Worm (Caenorhabditis elegans) whole organism, young adult: ENCODE results near the gene spe-27.
A peak's percentile ranks its signal among the peaks of the same experiment; 100 is the strongest.

Experiments
- B0035.1 ChIP-seq: sonication (generic microtip); optimal IDR thresholded peaks from 2 replicates; lab custom pipeline; 2016; ENCODE audit warnings: missing genetic modification characterization, mild to moderate bottlenecking, missing compliant biosample characterization, missing genotype, missing genetic modification reagents
- B0261.1 ChIP-seq: sonication (generic microtip); optimal IDR thresholded peaks from 2 replicates; lab custom pipeline; 2016; ENCODE audit warnings: mild to moderate bottlenecking, missing genetic modification characterization, moderate library complexity, missing compliant biosample characterization
- C06A6.2 ChIP-seq: fragments of 200-800 bp; sonication (Bioruptor generic); conservative IDR thresholded peaks from 2 replicates; pipeline ENCODE4 v1.3.6; 2022; ENCODE audit warnings: missing genetic modification characterization, missing compliant biosample characterization
- C17E4.6 ChIP-seq: fragments of 200-800 bp; sonication (Bioruptor generic); IDR thresholded peaks from 2 replicates; pipeline ENCODE4 v1.3.6; 2022; ENCODE audit warnings: missing genetic modification reagents, missing genetic modification characterization, missing compliant biosample characterization
- F10E7.11 ChIP-seq: sonication (generic microtip); optimal IDR thresholded peaks from 2 replicates; lab custom pipeline; 2017; ENCODE audit warnings: mild to moderate bottlenecking, missing genetic modification characterization, moderate library complexity, missing compliant biosample characterization
- F22D6.2 ChIP-seq: sonication (generic microtip); optimal IDR thresholded peaks from 2 replicates; lab custom pipeline; 2016; ENCODE audit warnings: mild to moderate bottlenecking, missing genetic modification characterization, missing compliant biosample characterization
- F23B12.7 ChIP-seq: sonication (generic microtip); optimal IDR thresholded peaks from 2 replicates; lab custom pipeline; 2017; ENCODE audit warnings: missing genetic modification characterization, mild to moderate bottlenecking, missing compliant biosample characterization, antibody characterized with exemption, moderate library complexity; ENCODE audit not compliant: insufficient read depth
- F33H1.4 ChIP-seq: fragments of 200-800 bp; sonication (Bioruptor generic); IDR thresholded peaks from 2 replicates; pipeline ENCODE4 v1.3.6; 2022; ENCODE audit warnings: missing genetic modification reagents, missing genetic modification characterization, missing compliant biosample characterization
- F37B4.10 ChIP-seq: fragments of 200-800 bp; sonication (Bioruptor generic); IDR thresholded peaks from 2 replicates; pipeline ENCODE4 v1.3.6; 2022; ENCODE audit warnings: missing genetic modification characterization, missing compliant biosample characterization
- F49E8.2 ChIP-seq: sonication (generic microtip); optimal IDR thresholded peaks from 3 replicates; lab custom pipeline; 2017; ENCODE audit warnings: missing genetic modification characterization, mild to moderate bottlenecking, missing compliant biosample characterization, antibody characterized with exemption, moderate library complexity; ENCODE audit not compliant: insufficient read depth
- K11D2.4 ChIP-seq: fragments of 200-800 bp; sonication (Bioruptor generic); IDR thresholded peaks from 2 replicates; pipeline ENCODE4 v1.3.6; 2022; ENCODE audit warnings: missing genetic modification reagents, missing genetic modification characterization, missing compliant biosample characterization
- K12H6.12 ChIP-seq: fragments of 200-800 bp; sonication (Bioruptor generic); optimal IDR thresholded peaks from 2 replicates; lab custom pipeline; 2018; ENCODE audit warnings: mild to moderate bottlenecking, missing genetic modification characterization, missing compliant biosample characterization
- Y53F4B.3 ChIP-seq: fragments of 200-800 bp; sonication (Bioruptor generic); IDR thresholded peaks from 2 replicates; pipeline ENCODE4 v1.3.6; 2022; ENCODE audit warnings: missing genetic modification reagents, missing genetic modification characterization, missing compliant biosample characterization
- aptf-2 ChIP-seq: fragments of 200-800 bp; sonication (Bioruptor generic); conservative IDR thresholded peaks from 2 replicates; pipeline ENCODE4 v1.3.6; 2022; ENCODE audit warnings: missing genetic modification reagents, missing genetic modification characterization, missing compliant biosample characterization
- athp-1 ChIP-seq: sonication (generic microtip); optimal IDR thresholded peaks from 2 replicates; lab custom pipeline; 2017; ENCODE audit warnings: mild to moderate bottlenecking, missing genetic modification characterization, missing compliant biosample characterization
- attf-5 ChIP-seq: fragments of 200-800 bp; sonication (Bioruptor generic); optimal IDR thresholded peaks from 2 replicates; lab custom pipeline; 2018; ENCODE audit warnings: mild to moderate bottlenecking, missing genetic modification characterization, missing compliant biosample characterization
- bed-1 ChIP-seq: fragments of 200-800 bp; sonication (Bioruptor generic); IDR thresholded peaks from 2 replicates; pipeline ENCODE4 v1.3.6; 2022; ENCODE audit warnings: missing genetic modification reagents, missing genetic modification characterization, missing compliant biosample characterization
- ceh-58 ChIP-seq: fragments of 200-800 bp; sonication (Bioruptor generic); IDR thresholded peaks from 2 replicates; pipeline ENCODE4 v1.3.6; 2022; ENCODE audit warnings: missing genetic modification characterization, missing compliant biosample characterization
- chd-7 ChIP-seq: sonication (generic microtip); optimal IDR thresholded peaks from 2 replicates; lab custom pipeline; 2016; ENCODE audit warnings: mild to moderate bottlenecking, missing genetic modification characterization, moderate library complexity, missing compliant biosample characterization
- dox-1 ChIP-seq: fragments of 200-800 bp; sonication (Bioruptor generic); IDR thresholded peaks from 2 replicates; pipeline ENCODE4 v1.3.6; 2022; ENCODE audit warnings: missing genetic modification reagents, missing genetic modification characterization, missing compliant biosample characterization
- dpl-1 ChIP-seq: fragments of 150-350 bp; optimal IDR thresholded peaks from 2 replicates; lab custom pipeline; 2014; ENCODE audit warnings: missing biosample characterization, missing genetic modification reagents, missing genetic modification characterization
- egrh-3 ChIP-seq: fragments of 200-800 bp; sonication (Bioruptor generic); IDR thresholded peaks from 2 replicates; pipeline ENCODE4 v1.3.6; 2022; ENCODE audit warnings: missing genetic modification reagents, missing genetic modification characterization, missing compliant biosample characterization
- ets-4 ChIP-seq: fragments of 200-800 bp; sonication (Bioruptor generic); optimal IDR thresholded peaks from 2 replicates; lab custom pipeline; 2018; ENCODE audit warnings: mild to moderate bottlenecking, missing genetic modification characterization, missing compliant biosample characterization
- him-1 ChIP-seq: sonication (generic microtip); optimal IDR thresholded peaks from 2 replicates; lab custom pipeline; 2016; ENCODE audit warnings: missing genotype, missing genetic modification reagents, missing genetic modification characterization, missing compliant biosample characterization
- hmg-1.2 ChIP-seq: fragments of 200-800 bp; sonication (Bioruptor generic); IDR thresholded peaks from 2 replicates; pipeline ENCODE4 v1.3.6; 2022; ENCODE audit warnings: missing genetic modification reagents, missing genetic modification characterization, missing compliant biosample characterization
- lin-26 ChIP-seq: fragments of 200-800 bp; sonication (Bioruptor generic); IDR thresholded peaks from 2 replicates; pipeline ENCODE4 v1.3.6; 2022; ENCODE audit warnings: missing genetic modification reagents, missing genetic modification characterization, missing compliant biosample characterization
- lir-1 ChIP-seq: fragments of 200-800 bp; sonication (Bioruptor generic); conservative IDR thresholded peaks from 2 replicates; pipeline ENCODE4 v1.3.6; 2022; ENCODE audit warnings: missing genetic modification reagents, missing genetic modification characterization, missing compliant biosample characterization
- lsl-1 ChIP-seq: fragments of 200-800 bp; sonication (Bioruptor generic); optimal IDR thresholded peaks from 2 replicates; lab custom pipeline; 2018; ENCODE audit warnings: mild to moderate bottlenecking, missing genetic modification characterization, moderate library complexity, missing compliant biosample characterization
- madf-3 ChIP-seq: fragments of 200-800 bp; sonication (Bioruptor generic); IDR thresholded peaks from 2 replicates; pipeline ENCODE4 v1.3.6; 2022; ENCODE audit warnings: missing genetic modification reagents, missing genetic modification characterization, missing compliant biosample characterization
- nfyb-1 ChIP-seq: fragments of 200-800 bp; sonication (Bioruptor generic); IDR thresholded peaks from 2 replicates; pipeline ENCODE4 v1.3.6; 2022; ENCODE audit warnings: missing genetic modification reagents, missing genetic modification characterization, missing compliant biosample characterization
- nhr-120 ChIP-seq: fragments of 200-800 bp; sonication (Bioruptor generic); IDR thresholded peaks from 2 replicates; pipeline ENCODE4 v1.3.6; 2022; ENCODE audit warnings: missing genetic modification characterization, missing compliant biosample characterization
- nhr-179 ChIP-seq: sonication (generic microtip); optimal IDR thresholded peaks from 2 replicates; lab custom pipeline; 2016; ENCODE audit warnings: mild to moderate bottlenecking, missing genetic modification characterization, missing compliant biosample characterization
- pbrm-1 ChIP-seq: fragments of 200-800 bp; sonication (Bioruptor generic); IDR thresholded peaks from 2 replicates; pipeline ENCODE4 v1.3.6; 2022; ENCODE audit warnings: missing genetic modification reagents, missing genetic modification characterization, missing compliant biosample characterization
- pha-4 ChIP-seq: fragments of 150-350 bp; sonication (generic microtip); optimal IDR thresholded peaks from 2 replicates; lab custom pipeline; 2014; ENCODE audit warnings: missing biosample characterization, missing genetic modification reagents, missing genetic modification characterization
- sea-2 ChIP-seq: fragments of 200-800 bp; sonication (Bioruptor generic); IDR thresholded peaks from 2 replicates; pipeline ENCODE4 v1.3.6; 2022; ENCODE audit warnings: missing genetic modification characterization, missing compliant biosample characterization
- snpc-1.1 ChIP-seq: sonication (generic microtip); optimal IDR thresholded peaks from 2 replicates; lab custom pipeline; 2017; ENCODE audit warnings: missing genetic modification characterization, mild to moderate bottlenecking, missing compliant biosample characterization, antibody characterized with exemption, moderate library complexity, missing genotype, missing genetic modification reagents; ENCODE audit not compliant: insufficient read depth
- snpc-4 ChIP-seq, 5 experiments: fragments of 150-350 bp in 1 of 5; sonication (generic microtip) in 4 of 5; optimal IDR thresholded peaks; 2 replicates each; lab custom pipeline; 2014 to 2018; ENCODE audit warnings: missing genetic modification characterization in 5 of 5, missing biosample characterization in 3 of 5, antibody characterized with exemption in 2 of 5, mild to moderate bottlenecking in 2 of 5, missing compliant biosample characterization in 2 of 5, missing genotype in 2 of 5, moderate library complexity in 2 of 5, missing genetic modification reagents in 1 of 5
- tbp1 ChIP-seq: fragments of 200-800 bp; sonication (Bioruptor generic); optimal IDR thresholded peaks from 2 replicates; lab custom pipeline; 2018; ENCODE audit warnings: mild to moderate bottlenecking, missing genetic modification characterization, missing compliant biosample characterization
- tbx-9 ChIP-seq: sonication (generic microtip); optimal IDR thresholded peaks from 2 replicates; lab custom pipeline; 2016; ENCODE audit warnings: borderline replicate concordance, missing genetic modification characterization, inconsistent platforms, missing compliant biosample characterization
- tlf-1 ChIP-seq: fragments of 200-800 bp; sonication (Bioruptor generic); optimal IDR thresholded peaks from 2 replicates; lab custom pipeline; 2018; ENCODE audit warnings: mild to moderate bottlenecking, missing genetic modification characterization, missing compliant biosample characterization
- zfh-2 ChIP-seq: fragments of 200-800 bp; sonication (Bioruptor generic); conservative IDR thresholded peaks from 2 replicates; pipeline ENCODE4 v1.3.6; 2022; ENCODE audit warnings: missing genetic modification reagents, missing genetic modification characterization, missing compliant biosample characterization
- zim-3 ChIP-seq: sonication (generic microtip); optimal IDR thresholded peaks from 2 replicates; lab custom pipeline; 2017; ENCODE audit warnings: mild to moderate bottlenecking, missing genetic modification characterization, moderate library complexity, missing compliant biosample characterization
- ztf-22 ChIP-seq: fragments of 200-800 bp; sonication (Bioruptor generic); optimal IDR thresholded peaks from 2 replicates; lab custom pipeline; 2018; ENCODE audit warnings: mild to moderate bottlenecking, missing genetic modification characterization, moderate library complexity, missing compliant biosample characterization
- ztf-26 ChIP-seq: sonication (generic microtip); optimal IDR thresholded peaks from 2 replicates; lab custom pipeline; 2017; ENCODE audit warnings: missing genetic modification characterization, missing compliant biosample characterization
- ztf-28 ChIP-seq: fragments of 200-800 bp; sonication (Bioruptor generic); IDR thresholded peaks from 2 replicates; pipeline ENCODE4 v1.3.6; 2022; ENCODE audit warnings: missing genetic modification reagents, missing genetic modification characterization, missing compliant biosample characterization

The spe-27 gene

DNA sequence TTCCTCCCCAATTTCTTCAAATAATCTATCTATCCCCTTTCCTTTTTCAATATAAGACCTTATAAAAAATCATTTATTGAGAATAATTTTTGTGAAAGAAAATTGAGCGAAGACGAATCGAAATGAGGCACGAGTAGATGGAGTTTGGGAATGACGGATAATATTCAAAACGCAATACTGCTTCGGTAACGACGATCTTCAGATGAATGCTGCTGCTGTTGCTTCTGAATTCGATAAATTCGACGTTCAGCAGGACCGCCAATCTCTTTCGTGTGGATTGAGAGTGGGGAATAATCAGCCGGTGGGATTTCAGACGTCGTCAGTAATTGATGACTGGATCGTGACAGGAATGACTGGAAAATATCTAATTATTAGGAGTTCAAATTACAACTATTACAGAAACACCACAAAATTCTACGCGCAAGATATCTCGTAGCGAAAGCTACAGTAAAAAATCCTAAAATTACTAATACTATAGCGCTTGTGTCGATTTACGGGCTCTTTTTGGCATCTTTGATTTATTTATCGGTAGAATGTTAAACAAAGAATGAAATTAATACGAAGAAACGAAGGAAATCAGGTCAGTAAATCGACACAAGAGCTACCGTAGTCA, 14.8 kb downstream of the spe-27 start (continued):
- TF ChIP-seq snpc-4 (GFP tag; optimal IDR thresholded peaks at IDR 0.05; lab: Kevin White, UChicago) (no peak), snpc-4 (tag; optimal IDR thresholded peaks at IDR 0.05; lab: Kevin White, UChicago) (peak in 1 of 4 experiments; percentile 83), K11D2.4 (GFP tag; lab: Robert Waterston, UW) (no peak), F10E7.11 (tag; lab: Kevin White, UChicago) (no peak), ceh-58 (no peak), B0035.1 (tag; lab: Kevin White, UChicago) (no peak), F49E8.2 (tag; lab: Kevin White, UChicago) (peak; percentile 42), athp-1 (tag; lab: Kevin White, UChicago) (peak; percentile 34), ztf-26 (tag; lab: Kevin White, UChicago) (no peak), pha-4 (tag; lab: Kevin White, UChicago) (no peak), F23B12.7 (tag; lab: Kevin White, UChicago) (no peak), tlf-1 (peak; percentile 22), nfyb-1 (GFP tag; lab: Robert Waterston, UW) (no peak), K12H6.12 (tag; lab: Kevin White, UChicago) (no peak), snpc-1.1 (tag; lab: Kevin White, UChicago) (no peak), ztf-22 (GFP tag; lab: Kevin White, UChicago) (no peak), bed-1 (GFP tag; lab: Robert Waterston, UW) (no peak), egrh-3 (no peak), pbrm-1 (GFP tag; lab: Robert Waterston, UW) (0 out of 2 replicates have a peak, but pooled peaks have one; percentile 40), hmg-1.2 (no peak), lir-1 (no peak), chd-7 (no peak), zim-3 (tag; lab: Kevin White, UChicago) (no peak), zfh-2 (GFP tag; lab: Robert Waterston, UW) (no peak), nhr-120 (GFP tag; lab: Robert Waterston, UW) (no peak), C06A6.2 (GFP tag; lab: Robert Waterston, UW) (no peak), F22D6.2 (tag; lab: Kevin White, UChicago) (no peak), B0261.1 (no peak), lsl-1 (GFP tag; lab: Kevin White, UChicago) (peak; percentile 47), dpl-1 (no peak), F37B4.10 (GFP tag; lab: Robert Waterston, UW) (no peak), tbp1 (GFP tag; lab: Kevin White, UChicago) (peak; percentile 15)
- TF ChIP-seq, all 124 proteins: peak for 10

DNA sequence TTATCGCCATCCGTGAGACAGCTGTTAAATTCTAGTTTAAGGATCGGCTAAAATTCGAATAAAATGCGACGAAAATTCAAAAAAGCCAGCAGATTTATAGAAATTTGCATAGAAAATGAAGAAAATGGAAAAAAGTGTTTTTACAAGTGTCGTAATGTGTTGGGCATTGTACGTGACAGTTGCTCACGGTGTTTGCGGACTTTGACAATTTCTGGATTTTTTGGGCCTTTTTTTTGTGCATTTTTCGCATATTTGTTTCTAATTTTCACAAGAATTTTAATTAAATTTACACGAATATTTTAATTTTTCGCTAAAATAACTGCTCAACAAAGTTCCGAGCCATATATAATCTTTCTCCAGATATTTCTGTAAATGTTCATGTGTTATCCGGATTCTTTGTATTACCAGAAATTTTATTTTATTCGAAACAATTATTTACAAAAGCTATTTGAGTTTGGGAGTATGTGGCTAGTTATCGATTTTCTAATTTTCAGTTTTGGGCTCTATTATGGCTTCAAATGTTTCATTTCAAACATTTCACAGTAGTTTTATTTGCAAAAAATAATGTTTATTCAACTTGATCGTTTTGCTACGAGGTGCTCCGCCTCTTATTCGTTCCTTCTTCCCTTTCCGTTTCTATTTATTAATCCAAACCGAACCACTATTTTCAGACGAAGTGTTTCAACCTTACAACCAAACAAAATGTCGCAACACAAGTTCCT, 17.6 kb downstream of the spe-27 start, which contains the start of gene sams-3:
Gene sams-3, plus strand, starts transcription at position 672 of the 722 bp plus-strand sequence.
- TF ChIP-seq C17E4.6, result no peak
- no peak for TF ChIP-seq sea-2
- no peak for TF ChIP-seq C06A6.2 (GFP tag; lab: Robert Waterston, UW)
- TF ChIP-seq Y53F4B.3, result no peak
- no peak for TF ChIP-seq lir-1
- TF ChIP-seq him-1 (tag; lab: Kevin White, UChicago), result no peak
- no peak for TF ChIP-seq aptf-2 (GFP tag; lab: Robert Waterston, UW)
- TF ChIP-seq nhr-179 (tag; lab: Kevin White, UChicago), result no peak
- no peak for TF ChIP-seq attf-5 (GFP tag; lab: Kevin White, UChicago)
- no peak for TF ChIP-seq athp-1 (tag; lab: Kevin White, UChicago)
- no peak for TF ChIP-seq ztf-28
- TF ChIP-seq zim-3 (tag; lab: Kevin White, UChicago), result no peak
- no peak for TF ChIP-seq zfh-2 (GFP tag; lab: Robert Waterston, UW)
- TF ChIP-seq F33H1.4 (GFP tag; lab: Robert Waterston, UW), result no peak
- TF ChIP-seq dox-1 (GFP tag; lab: Robert Waterston, UW), result no peak
- TF ChIP-seq tbx-9, result no peak
- TF ChIP-seq lin-26 (GFP tag; lab: Robert Waterston, UW), result no peak
- no peak for TF ChIP-seq madf-3 (GFP tag; lab: Robert Waterston, UW)
- no peak for TF ChIP-seq ets-4 (GFP tag; lab: Kevin White, UChicago)
- no peak for TF ChIP-seq tlf-1
